Worm (Caenorhabditis elegans): ENCODE data around the gene fbxc-42.

DNA sequence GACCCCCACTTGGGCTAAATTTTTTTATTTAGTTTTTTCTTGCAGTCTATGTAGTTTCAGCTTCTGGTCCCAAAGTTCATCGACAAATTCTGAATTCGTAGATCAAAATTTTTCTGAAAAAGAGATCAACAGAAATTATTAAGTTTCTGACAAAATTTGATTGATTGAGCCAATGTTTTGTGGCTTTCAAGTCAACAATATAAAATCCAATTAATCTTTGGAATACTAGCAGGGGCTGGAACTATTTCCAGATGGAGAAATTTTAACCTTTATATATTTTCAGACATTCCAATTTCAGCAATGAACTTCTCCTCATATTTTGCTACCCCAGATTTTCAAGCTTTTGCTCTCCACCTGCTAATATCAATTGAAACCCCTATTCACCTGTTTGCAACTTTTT lies 8.6 kb upstream of the fbxc-42 start, which contains the start of gene srh-274:
- no peak for TF ChIP-seq unc-3 (GFP tag; conservative IDR thresholded peaks at IDR 0.05)
- no peak for TF ChIP-seq unc-3 (tag; optimal IDR thresholded peaks at IDR 0.05)
- no peak for TF ChIP-seq fkh-6 (tag; optimal IDR thresholded peaks at IDR 0.05)
- no peak for TF ChIP-seq npax-4 (tag; optimal IDR thresholded peaks at IDR 0.05)
- TF ChIP-seq nhr-11 (tag; optimal IDR thresholded peaks at IDR 0.05): no peak
- TF ChIP-seq ztf-16 (tag; optimal IDR thresholded peaks at IDR 0.05): no peak
- no peak for TF ChIP-seq che-1 (tag; optimal IDR thresholded peaks at IDR 0.05)
- TF ChIP-seq nfya-1 (tag; optimal IDR thresholded peaks at IDR 0.05): no peak
- TF ChIP-seq ceh-19 (GFP tag; optimal IDR thresholded peaks at IDR 0.05): no peak
- no peak for TF ChIP-seq gmeb-2 (tag; optimal IDR thresholded peaks at IDR 0.05)
- no peak for TF ChIP-seq tbx-2 (tag; optimal IDR thresholded peaks at IDR 0.05)
- TF ChIP-seq pqm-1 (tag; optimal IDR thresholded peaks at IDR 0.05): no peak
